Worm (Caenorhabditis elegans) whole organism, young adult: ENCODE measurements around the gene C14E2.3.

Source experiments
- B0035.1 ChIP-seq: sonication (generic microtip); optimal IDR thresholded peaks from 2 replicates; lab custom pipeline; 2016; ENCODE audit warnings: missing genetic modification characterization, mild to moderate bottlenecking, missing compliant biosample characterization, missing genotype, missing genetic modification reagents
- C17E4.6 ChIP-seq: fragments of 200-800 bp; sonication (Bioruptor generic); IDR thresholded peaks from 2 replicates; pipeline ENCODE4 v1.3.6; 2022; ENCODE audit warnings: missing genetic modification reagents, missing genetic modification characterization, missing compliant biosample characterization
- F10E7.11 ChIP-seq: sonication (generic microtip); optimal IDR thresholded peaks from 2 replicates; lab custom pipeline; 2017; ENCODE audit warnings: mild to moderate bottlenecking, missing genetic modification characterization, moderate library complexity, missing compliant biosample characterization
- F23B12.7 ChIP-seq: sonication (generic microtip); optimal IDR thresholded peaks from 2 replicates; lab custom pipeline; 2017; ENCODE audit warnings: missing genetic modification characterization, mild to moderate bottlenecking, missing compliant biosample characterization, antibody characterized with exemption, moderate library complexity; ENCODE audit not compliant: insufficient read depth
- F49E8.2 ChIP-seq: sonication (generic microtip); optimal IDR thresholded peaks from 3 replicates; lab custom pipeline; 2017; ENCODE audit warnings: missing genetic modification characterization, mild to moderate bottlenecking, missing compliant biosample characterization, antibody characterized with exemption, moderate library complexity; ENCODE audit not compliant: insufficient read depth
- F55B11.4 ChIP-seq: sonication (generic microtip); optimal IDR thresholded peaks from 2 replicates; lab custom pipeline; 2016; ENCODE audit warnings: missing compliant biosample characterization, missing genetic modification characterization, borderline replicate concordance; ENCODE audit not compliant: insufficient read depth
- K11D2.4 ChIP-seq: fragments of 200-800 bp; sonication (Bioruptor generic); IDR thresholded peaks from 2 replicates; pipeline ENCODE4 v1.3.6; 2022; ENCODE audit warnings: missing genetic modification reagents, missing genetic modification characterization, missing compliant biosample characterization
- Y56A3A.18 ChIP-seq: fragments of 200-800 bp; sonication (Bioruptor generic); IDR thresholded peaks from 2 replicates; pipeline ENCODE4 v1.3.6; 2022; ENCODE audit warnings: missing genetic modification reagents, missing genetic modification characterization, missing compliant biosample characterization
- aptf-2 ChIP-seq: fragments of 200-800 bp; sonication (Bioruptor generic); conservative IDR thresholded peaks from 2 replicates; pipeline ENCODE4 v1.3.6; 2022; ENCODE audit warnings: missing genetic modification reagents, missing genetic modification characterization, missing compliant biosample characterization
- atf-7 ChIP-seq: sonication (generic microtip); optimal IDR thresholded peaks from 2 replicates; lab custom pipeline; 2017; ENCODE audit warnings: mild to moderate bottlenecking, missing genetic modification characterization, missing compliant biosample characterization
- attf-3 ChIP-seq: fragments of 200-800 bp; sonication (Bioruptor generic); conservative IDR thresholded peaks from 2 replicates; pipeline ENCODE4 v1.3.6; 2022; ENCODE audit warnings: missing genetic modification reagents, missing genetic modification characterization, missing compliant biosample characterization
- attf-5 ChIP-seq: fragments of 200-800 bp; sonication (Bioruptor generic); optimal IDR thresholded peaks from 2 replicates; lab custom pipeline; 2018; ENCODE audit warnings: mild to moderate bottlenecking, missing genetic modification characterization, missing compliant biosample characterization
- ccch-3 ChIP-seq: fragments of 200-800 bp; sonication (Bioruptor generic); optimal IDR thresholded peaks from 2 replicates; lab custom pipeline; 2018; ENCODE audit warnings: mild to moderate bottlenecking, missing genetic modification characterization, missing compliant biosample characterization
- ceh-27 ChIP-seq: fragments of 200-800 bp; sonication (Bioruptor generic); optimal IDR thresholded peaks from 2 replicates; lab custom pipeline; 2018; ENCODE audit warnings: mild to moderate bottlenecking, missing genetic modification characterization, moderate library complexity, missing compliant biosample characterization
- ceh-40 ChIP-seq: fragments of 200-800 bp; sonication (Bioruptor generic); IDR thresholded peaks from 2 replicates; pipeline ENCODE4 v1.3.6; 2022; ENCODE audit warnings: missing genetic modification characterization, missing compliant biosample characterization
- ceh-79 ChIP-seq: sonication (generic microtip); optimal IDR thresholded peaks from 2 replicates; lab custom pipeline; 2017; ENCODE audit warnings: mild to moderate bottlenecking, missing genetic modification characterization, missing compliant biosample characterization
- ceh-91 ChIP-seq: fragments of 200-800 bp; sonication (Bioruptor generic); IDR thresholded peaks from 2 replicates; pipeline ENCODE4 v1.3.6; 2022; ENCODE audit warnings: missing genetic modification reagents, missing genetic modification characterization, missing compliant biosample characterization
- chd-7 ChIP-seq: sonication (generic microtip); optimal IDR thresholded peaks from 2 replicates; lab custom pipeline; 2016; ENCODE audit warnings: mild to moderate bottlenecking, missing genetic modification characterization, moderate library complexity, missing compliant biosample characterization
- die-1 ChIP-seq: sonication (generic microtip); optimal IDR thresholded peaks from 2 replicates; lab custom pipeline; 2016; ENCODE audit warnings: missing genotype, mild to moderate bottlenecking, missing genetic modification characterization, missing compliant biosample characterization
- dox-1 ChIP-seq: fragments of 200-800 bp; sonication (Bioruptor generic); IDR thresholded peaks from 2 replicates; pipeline ENCODE4 v1.3.6; 2022; ENCODE audit warnings: missing genetic modification reagents, missing genetic modification characterization, missing compliant biosample characterization
- efl-1 ChIP-seq: fragments of 150-350 bp; optimal IDR thresholded peaks from 2 replicates; lab custom pipeline; 2014; ENCODE audit warnings: missing biosample characterization, missing genetic modification reagents, missing genetic modification characterization
- egl-44 ChIP-seq: fragments of 200-800 bp; sonication (Bioruptor generic); IDR thresholded peaks from 2 replicates; pipeline ENCODE4 v1.3.6; 2022; ENCODE audit warnings: missing genetic modification reagents, missing genetic modification characterization, missing compliant biosample characterization
- him-1 ChIP-seq: sonication (generic microtip); optimal IDR thresholded peaks from 2 replicates; lab custom pipeline; 2016; ENCODE audit warnings: missing genotype, missing genetic modification reagents, missing genetic modification characterization, missing compliant biosample characterization
- hmg-1.2 ChIP-seq: fragments of 200-800 bp; sonication (Bioruptor generic); IDR thresholded peaks from 2 replicates; pipeline ENCODE4 v1.3.6; 2022; ENCODE audit warnings: missing genetic modification reagents, missing genetic modification characterization, missing compliant biosample characterization
- hmg-20 ChIP-seq: fragments of 200-800 bp; sonication (Bioruptor generic); IDR thresholded peaks from 2 replicates; pipeline ENCODE4 v1.3.6; 2022; ENCODE audit warnings: missing genetic modification reagents, missing genetic modification characterization, missing compliant biosample characterization
- hsf-1 ChIP-seq: fragments of 200-800 bp; sonication (Bioruptor generic); IDR thresholded peaks from 2 replicates; pipeline ENCODE4 v1.3.6; 2022; ENCODE audit warnings: missing genetic modification reagents, missing genetic modification characterization, missing compliant biosample characterization
- lag-1 ChIP-seq: fragments of 200-800 bp; sonication (Bioruptor generic); IDR thresholded peaks from 2 replicates; pipeline ENCODE4 v1.3.6; 2022; ENCODE audit warnings: missing genetic modification reagents, missing genetic modification characterization, missing compliant biosample characterization
- let-526 ChIP-seq: fragments of 200-800 bp; sonication (Bioruptor generic); IDR thresholded peaks from 2 replicates; pipeline ENCODE4 v1.3.6; 2022; ENCODE audit warnings: missing genetic modification reagents, missing genetic modification characterization, missing compliant biosample characterization
- lin-54 ChIP-seq: fragments of 200-800 bp; sonication (Bioruptor generic); optimal IDR thresholded peaks from 2 replicates; lab custom pipeline; 2018; ENCODE audit warnings: mild to moderate bottlenecking, missing genetic modification characterization, missing compliant biosample characterization
- lir-1 ChIP-seq: fragments of 200-800 bp; sonication (Bioruptor generic); conservative IDR thresholded peaks from 2 replicates; pipeline ENCODE4 v1.3.6; 2022; ENCODE audit warnings: missing genetic modification reagents, missing genetic modification characterization, missing compliant biosample characterization
- lsy-27 ChIP-seq: sonication (generic microtip); optimal IDR thresholded peaks from 2 replicates; lab custom pipeline; 2017; ENCODE audit warnings: missing genetic modification characterization, mild to moderate bottlenecking, missing compliant biosample characterization, antibody characterized with exemption, missing genotype, borderline replicate concordance; ENCODE audit not compliant: insufficient read depth
- madf-3 ChIP-seq: fragments of 200-800 bp; sonication (Bioruptor generic); IDR thresholded peaks from 2 replicates; pipeline ENCODE4 v1.3.6; 2022; ENCODE audit warnings: missing genetic modification reagents, missing genetic modification characterization, missing compliant biosample characterization
- mes-4 ChIP-seq: sonication (generic microtip); optimal IDR thresholded peaks from 2 replicates; lab custom pipeline; 2016; ENCODE audit warnings: missing genotype, missing genetic modification characterization, missing compliant biosample characterization
- nfyb-1 ChIP-seq: fragments of 200-800 bp; sonication (Bioruptor generic); IDR thresholded peaks from 2 replicates; pipeline ENCODE4 v1.3.6; 2022; ENCODE audit warnings: missing genetic modification reagents, missing genetic modification characterization, missing compliant biosample characterization
- nhr-179 ChIP-seq: sonication (generic microtip); optimal IDR thresholded peaks from 2 replicates; lab custom pipeline; 2016; ENCODE audit warnings: mild to moderate bottlenecking, missing genetic modification characterization, missing compliant biosample characterization
- nhr-27 ChIP-seq: fragments of 200-800 bp; sonication (Bioruptor generic); optimal IDR thresholded peaks from 2 replicates; lab custom pipeline; 2018; ENCODE audit warnings: mild to moderate bottlenecking, missing genetic modification characterization, moderate library complexity, missing compliant biosample characterization
- rec-8 ChIP-seq, 2 experiments: sonication (generic microtip); optimal IDR thresholded peaks; 2 replicates each; lab custom pipeline; 2016; ENCODE audit warnings: mild to moderate bottlenecking in 2 of 2, missing genetic modification characterization in 2 of 2, missing genetic modification reagents in 2 of 2, missing genotype in 2 of 2, missing biosample characterization in 1 of 2, missing compliant biosample characterization in 1 of 2, moderate library complexity in 1 of 2
- tbp1 ChIP-seq: fragments of 200-800 bp; sonication (Bioruptor generic); optimal IDR thresholded peaks from 2 replicates; lab custom pipeline; 2018; ENCODE audit warnings: mild to moderate bottlenecking, missing genetic modification characterization, missing compliant biosample characterization
- tbx-9 ChIP-seq: sonication (generic microtip); optimal IDR thresholded peaks from 2 replicates; lab custom pipeline; 2016; ENCODE audit warnings: borderline replicate concordance, missing genetic modification characterization, inconsistent platforms, missing compliant biosample characterization
- unc-62 ChIP-seq: fragments of 150-350 bp; optimal IDR thresholded peaks from 2 replicates; lab custom pipeline; 2014; ENCODE audit warnings: missing biosample characterization, missing genetic modification reagents, missing genetic modification characterization
- zfh-2 ChIP-seq: fragments of 200-800 bp; sonication (Bioruptor generic); conservative IDR thresholded peaks from 2 replicates; pipeline ENCODE4 v1.3.6; 2022; ENCODE audit warnings: missing genetic modification reagents, missing genetic modification characterization, missing compliant biosample characterization
- zim-3 ChIP-seq: sonication (generic microtip); optimal IDR thresholded peaks from 2 replicates; lab custom pipeline; 2017; ENCODE audit warnings: mild to moderate bottlenecking, missing genetic modification characterization, moderate library complexity, missing compliant biosample characterization
- ztf-18 ChIP-seq: sonication (generic microtip); optimal IDR thresholded peaks from 2 replicates; lab custom pipeline; 2016; ENCODE audit warnings: missing genotype, mild to moderate bottlenecking, missing genetic modification characterization, missing compliant biosample characterization

The C14E2.3 gene

ce11 chrX:1858616-1859015 is 47.3 kb upstream of the C14E2.3 start (continued):
- TF ChIP-seq hsf-1 (GFP tag; lab: Robert Waterston, UW) (peak; percentile 44; the same call in 1 of the 2 replicates), K11D2.4 (GFP tag; lab: Robert Waterston, UW) (peak; percentile 74), die-1 (tag; lab: Kevin White, UChicago) (peak; percentile 75)

- no peak for TF ChIP-seq lsy-27 (tag; lab: Kevin White, UChicago)
- no peak for TF ChIP-seq lir-1
- TF ChIP-seq egl-44, result no peak
- no peak for TF ChIP-seq hmg-20 (GFP tag; lab: Robert Waterston, UW)
- no peak for TF ChIP-seq F55B11.4
- no peak for TF ChIP-seq mes-4 (tag; lab: Kevin White, UChicago)
- no peak for TF ChIP-seq let-526 (GFP tag; lab: Robert Waterston, UW)
- no peak for TF ChIP-seq tbp1 (GFP tag; lab: Kevin White, UChicago)
- no peak for TF ChIP-seq rec-8 (tag; optimal IDR thresholded peaks at IDR 0.05; lab: Kevin White, UChicago)
- TF ChIP-seq hsf-1 (GFP tag; lab: Robert Waterston, UW), result no peak
- no peak for TF ChIP-seq him-1 (tag; lab: Kevin White, UChicago)
These were observed 46.4 kb upstream of the C14E2.3 start for ce11 chrX:1857777-1858176.

- TF ChIP-seq F49E8.2 (no peak), F23B12.7 (no peak), aptf-2 (GFP tag; lab: Robert Waterston, UW) (no peak), efl-1 (GFP tag; lab: Kevin White, UChicago) (peak; percentile 50), F10E7.11 (tag; lab: Kevin White, UChicago) (no peak), nhr-27 (no peak), C17E4.6 (GFP tag; lab: Robert Waterston, UW) (no peak), nhr-179 (tag; lab: Kevin White, UChicago) (no peak), ceh-79 (no peak), hmg-20 (GFP tag; lab: Robert Waterston, UW) (0 out of 2 replicates have a peak, but pooled peaks have one; percentile 17), nfyb-1 (GFP tag; lab: Robert Waterston, UW) (no peak), attf-5 (GFP tag; lab: Kevin White, UChicago) (peak; percentile 37), lin-54 (GFP tag; lab: Kevin White, UChicago) (peak; percentile 23), ceh-27 (GFP tag; lab: Kevin White, UChicago) (peak; percentile 26), K11D2.4 (GFP tag; lab: Robert Waterston, UW) (no peak), Y56A3A.18 (GFP tag; lab: Robert Waterston, UW) (no peak), ceh-91 (no peak), unc-62 (GFP tag; lab: Kevin White, UChicago) (no peak), B0035.1 (tag; lab: Kevin White, UChicago) (no peak), let-526 (GFP tag; lab: Robert Waterston, UW) (0 out of 2 replicates have a peak, but pooled peaks have one; percentile 7), attf-3 (GFP tag; lab: Robert Waterston, UW) (0 out of 2 replicates have a peak, but pooled peaks have one; percentile 14), ccch-3 (no peak), dox-1 (GFP tag; lab: Robert Waterston, UW) (peak; percentile 67; the same call in 1 of the 2 replicates), tbx-9 (tag; lab: Kevin White, UChicago) (no peak), chd-7 (no peak), madf-3 (GFP tag; lab: Robert Waterston, UW) (0 out of 2 replicates have a peak, but pooled peaks have one; percentile 63), hmg-1.2 (peak; percentile 87), tbp1 (GFP tag; lab: Kevin White, UChicago) (no peak), ceh-40 (no peak), lsy-27 (tag; lab: Kevin White, UChicago) (no peak), F55B11.4 (no peak), lag-1 (GFP tag; lab: Robert Waterston, UW) (no peak), ztf-18 (tag; lab: Kevin White, UChicago) (peak; percentile 14), atf-7 (tag; lab: Kevin White, UChicago) (no peak), zfh-2 (peak; percentile 95), zim-3 (tag; lab: Kevin White, UChicago) (no peak)
These were observed 44.8 kb upstream of the C14E2.3 start, which contains the start of gene ceh-39 for ce11 chrX:1856160-1856559. Gene ceh-39, minus strand, starts transcription at chrX:1856172.
